Worm (Caenorhabditis elegans) whole organism, L3 larva: ENCODE measurements around the gene srg-16.

ENCODE experiments used
- elt-1 ChIP-seq: fragments of 150-350 bp; optimal IDR thresholded peaks from 2 replicates; lab custom pipeline; 2014; ENCODE audit warnings: missing biosample characterization, missing genetic modification characterization
- pha-4 ChIP-seq: fragments of 150-350 bp; optimal IDR thresholded peaks from 2 replicates; lab custom pipeline; 2014; ENCODE audit warnings: missing biosample characterization, missing genetic modification reagents, missing genetic modification characterization
- ztf-4 ChIP-seq: fragments of 150-350 bp; optimal IDR thresholded peaks from 2 replicates; lab custom pipeline; 2014; ENCODE audit warnings: missing biosample characterization, missing genetic modification characterization

ce11 chrII:12456633-12457032 is 10.3 kb upstream of the srg-16 start, which contains the start of gene sre-32:
- TF ChIP-seq pha-4 (no peak), ztf-4 (tag; lab: Kevin White, UChicago) (no peak), elt-1 (tag; lab: Kevin White, UChicago) (no peak)
